Worm (Caenorhabditis elegans): ENCODE results near the gene rps-9.
A peak's percentile ranks its signal among the peaks of the same experiment; 100 is the strongest.

DNA sequence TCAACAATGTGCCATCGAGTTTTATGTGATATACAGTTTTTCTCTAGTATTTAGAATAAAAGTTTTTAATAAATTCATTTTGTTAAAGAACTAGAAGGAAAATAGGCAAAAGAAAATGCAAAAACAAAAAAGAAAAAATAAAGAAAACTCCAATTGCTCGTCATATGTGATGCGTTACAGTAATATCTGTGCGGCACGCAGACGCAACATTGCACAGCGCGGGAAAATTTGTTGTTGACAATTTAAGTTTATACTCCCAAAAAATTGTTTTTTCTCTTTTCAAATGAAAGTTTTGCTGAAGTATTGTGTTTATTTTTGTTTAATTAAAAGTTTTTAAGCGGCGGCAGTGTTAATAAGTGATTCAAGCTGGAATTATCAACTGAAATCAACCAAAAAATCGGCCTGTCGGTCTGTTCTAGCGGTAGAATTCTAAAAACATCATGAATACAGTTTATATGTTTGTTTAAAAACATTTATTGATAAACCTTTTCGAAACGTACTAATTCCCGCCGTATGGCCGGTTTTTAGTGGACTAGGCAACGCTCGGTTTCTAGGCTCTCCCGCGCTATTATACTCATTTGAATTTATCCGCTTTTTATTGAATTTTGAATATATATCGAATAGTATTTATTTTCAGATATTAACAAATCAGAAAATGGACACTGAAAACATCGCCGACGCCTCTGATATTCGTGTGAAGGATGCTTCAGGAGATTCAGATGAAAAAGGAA lies 20.0 kb downstream of the rps-9 start, which contains the start of gene nasp-1:
- no peak for TF ChIP-seq him-1 (tag; optimal IDR thresholded peaks at IDR 0.05)
- peak; percentile 8 for TF ChIP-seq W03F9.2 (tag; optimal IDR thresholded peaks at IDR 0.05)

Measured in whole organism, L4/young adult.